Worm (Caenorhabditis elegans) whole organism, L1 larva: ENCODE results near the gene btb-5.
A peak's percentile ranks its signal among the peaks of the same experiment; 100 is the strongest.

Source experiments
- egl-27 ChIP-seq, 2 experiments: fragments of 150-350 bp in 1 of 2; sonication (generic microtip); optimal IDR thresholded peaks; 3 replicates each; lab custom pipeline; 2017 to 2018; ENCODE audit warnings: missing biosample characterization in 2 of 2, missing genetic modification characterization in 2 of 2, missing genetic modification reagents in 2 of 2
- elt-2 ChIP-seq: sonication (generic microtip); optimal IDR thresholded peaks from 2 replicates; lab custom pipeline; 2016; ENCODE audit warnings: missing genetic modification characterization, mild to moderate bottlenecking, inconsistent platforms, missing compliant biosample characterization, missing genetic modification reagents
- elt-3 ChIP-seq, 6 experiments: fragments of 150-350 bp in 1 of 6; sonication (generic microtip); optimal IDR thresholded peaks; 2 replicates each; lab custom pipeline; 2017 to 2018; ENCODE audit warnings: missing biosample characterization in 6 of 6, missing genetic modification characterization in 6 of 6, inconsistent platforms in 1 of 6
- fos-1 ChIP-seq: fragments of 150-350 bp; optimal IDR thresholded peaks from 2 replicates; lab custom pipeline; 2014; ENCODE audit warnings: missing biosample characterization, missing genetic modification characterization
- lin-14 ChIP-seq: fragments of 200-800 bp; sonication (Bioruptor generic); optimal IDR thresholded peaks from 2 replicates; lab custom pipeline; 2018; ENCODE audit warnings: mild to moderate bottlenecking, missing genetic modification characterization, moderate library complexity, missing compliant biosample characterization
- lsy-2 ChIP-seq, 2 experiments: fragments of 150-350 bp; optimal IDR thresholded peaks; 2 replicates each; lab custom pipeline; 2014; ENCODE audit warnings: missing biosample characterization in 2 of 2, missing genetic modification characterization in 2 of 2
- mef-2 ChIP-seq: fragments of 150-350 bp; optimal IDR thresholded peaks from 2 replicates; lab custom pipeline; 2014; ENCODE audit warnings: missing biosample characterization, missing genetic modification characterization
- mep-1 ChIP-seq: fragments of 150-350 bp; optimal IDR thresholded peaks from 2 replicates; lab custom pipeline; 2014; ENCODE audit warnings: missing biosample characterization, missing genetic modification characterization
- nhr-11 ChIP-seq: fragments of 150-350 bp; optimal IDR thresholded peaks from 2 replicates; lab custom pipeline; 2014; ENCODE audit warnings: missing biosample characterization, missing genetic modification characterization
- skn-1 ChIP-seq: fragments of 150-350 bp; optimal IDR thresholded peaks from 2 replicates; lab custom pipeline; 2014; ENCODE audit warnings: missing biosample characterization, missing genetic modification characterization
- tlp-1 ChIP-seq: fragments of 150-350 bp; optimal IDR thresholded peaks from 2 replicates; lab custom pipeline; 2014; ENCODE audit warnings: missing biosample characterization, missing genetic modification characterization
- unc-62 ChIP-seq: fragments of 150-350 bp; optimal IDR thresholded peaks from 2 replicates; lab custom pipeline; 2014; ENCODE audit warnings: missing biosample characterization, missing genetic modification reagents, missing genetic modification characterization
- unc-86 ChIP-seq: sonication (generic microtip); optimal IDR thresholded peaks from 2 replicates; lab custom pipeline; 2016; ENCODE audit warnings: missing genetic modification characterization, missing compliant biosample characterization
- ztf-11 ChIP-seq, 2 experiments: sonication (generic microtip); optimal IDR thresholded peaks; 2 replicates each; lab custom pipeline; 2016 to 2017; ENCODE audit warnings: missing genetic modification characterization in 2 of 2, missing biosample characterization in 1 of 2, missing compliant biosample characterization in 1 of 2

ce11 chrIII:28841-29240, 32.1 kb downstream of the btb-5 start:
- no peak for TF ChIP-seq elt-2 (tag; lab: Kevin White, UChicago)
- no peak for TF ChIP-seq skn-1 (tag; lab: Kevin White, UChicago)
- peak; percentile 42 for TF ChIP-seq lin-14 (GFP tag; lab: Kevin White, UChicago)
- TF ChIP-seq egl-27 (tag; optimal IDR thresholded peaks at IDR 0.05; lab: Kevin White, UChicago) = no peak
- TF ChIP-seq fos-1 (tag; lab: Kevin White, UChicago) = no peak
- no peak for TF ChIP-seq elt-3 (tag; optimal IDR thresholded peaks at IDR 0.05; lab: Kevin White, UChicago)
- TF ChIP-seq tlp-1 (tag; lab: Kevin White, UChicago) = no peak
- TF ChIP-seq lsy-2 (tag; optimal IDR thresholded peaks at IDR 0.05; lab: Kevin White, UChicago) = no peak
- TF ChIP-seq ztf-11 (tag; optimal IDR thresholded peaks at IDR 0.05; lab: Kevin White, UChicago) = no peak
- TF ChIP-seq mef-2 (tag; lab: Kevin White, UChicago) = no peak
- TF ChIP-seq unc-86 = no peak
- TF ChIP-seq nhr-11 (tag; lab: Kevin White, UChicago) = no peak
- TF ChIP-seq mep-1 = no peak
- no peak for TF ChIP-seq unc-62 (GFP tag; lab: Kevin White, UChicago)
